Worm (Caenorhabditis elegans) whole organism, L1 larva: ENCODE data around the gene F57G12.1.

Source experiments
- C04F5.9 ChIP-seq: sonication (generic microtip); optimal IDR thresholded peaks from 2 replicates; lab custom pipeline; 2016; ENCODE audit warnings: missing genetic modification characterization, missing compliant biosample characterization
- aly-2 ChIP-seq: fragments of 150-350 bp; optimal IDR thresholded peaks from 2 replicates; lab custom pipeline; 2014; ENCODE audit warnings: missing biosample characterization, missing genetic modification characterization
- ama-1 ChIP-seq: fragments of 150-350 bp; optimal IDR thresholded peaks from 2 replicates; lab custom pipeline; 2014
- blmp-1 ChIP-seq: fragments of 150-350 bp; optimal IDR thresholded peaks from 2 replicates; lab custom pipeline; 2014; ENCODE audit warnings: missing biosample characterization, missing genetic modification characterization
- ceh-8 ChIP-seq: fragments of 200-800 bp; sonication (Bioruptor generic); optimal IDR thresholded peaks from 2 replicates; lab custom pipeline; 2018; ENCODE audit warnings: mild to moderate bottlenecking, missing genetic modification characterization, moderate library complexity, missing compliant biosample characterization
- ceh-88 ChIP-seq: fragments of 200-800 bp; sonication (Bioruptor generic); IDR thresholded peaks from 2 replicates; pipeline ENCODE4 v1.3.6; 2022; ENCODE audit warnings: missing genetic modification characterization, missing compliant biosample characterization
- ceh-90 ChIP-seq: sonication (generic microtip); optimal IDR thresholded peaks from 2 replicates; lab custom pipeline; 2016; ENCODE audit warnings: missing genetic modification characterization, missing compliant biosample characterization
- ces-1 ChIP-seq: fragments of 150-350 bp; optimal IDR thresholded peaks from 2 replicates; lab custom pipeline; 2014; ENCODE audit warnings: missing biosample characterization, missing genetic modification reagents, missing genetic modification characterization
- dpl-1 ChIP-seq, 3 experiments: fragments of 150-350 bp in 2 of 3; sonication (generic microtip) in 1 of 3; optimal IDR thresholded peaks; 2 replicates each; lab custom pipeline; 2014 to 2017; ENCODE audit warnings: missing biosample characterization in 3 of 3, missing genetic modification characterization in 3 of 3, missing genetic modification reagents in 3 of 3
- dsc-1 ChIP-seq: sonication (generic microtip); optimal IDR thresholded peaks from 2 replicates; lab custom pipeline; 2016; ENCODE audit warnings: mild to moderate bottlenecking, missing genetic modification characterization, missing compliant biosample characterization
- egl-27 ChIP-seq, 2 experiments: fragments of 150-350 bp in 1 of 2; sonication (generic microtip); optimal IDR thresholded peaks; 3 replicates each; lab custom pipeline; 2017 to 2018; ENCODE audit warnings: missing biosample characterization in 2 of 2, missing genetic modification characterization in 2 of 2, missing genetic modification reagents in 2 of 2
- fkh-8 ChIP-seq: sonication (generic microtip); optimal IDR thresholded peaks from 2 replicates; lab custom pipeline; 2016; ENCODE audit warnings: mild to moderate bottlenecking, missing genetic modification characterization, missing compliant biosample characterization
- grh-1 ChIP-seq: fragments of 200-800 bp; sonication (Bioruptor generic); IDR thresholded peaks from 2 replicates; pipeline ENCODE4 v1.3.6; 2022; ENCODE audit warnings: missing genetic modification reagents, missing genetic modification characterization, missing compliant biosample characterization
- isw-1 ChIP-seq: fragments of 200-800 bp; sonication (Bioruptor generic); IDR thresholded peaks from 2 replicates; pipeline ENCODE4 v1.3.6; 2022; ENCODE audit warnings: missing genetic modification characterization, missing compliant biosample characterization
- lin-13 ChIP-seq: fragments of 150-350 bp; optimal IDR thresholded peaks from 2 replicates; lab custom pipeline; 2014; ENCODE audit warnings: missing biosample characterization, missing genetic modification reagents, missing genetic modification characterization
- lin-14 ChIP-seq: fragments of 200-800 bp; sonication (Bioruptor generic); optimal IDR thresholded peaks from 2 replicates; lab custom pipeline; 2018; ENCODE audit warnings: mild to moderate bottlenecking, missing genetic modification characterization, moderate library complexity, missing compliant biosample characterization
- lin-39 ChIP-seq: fragments of 150-350 bp; optimal IDR thresholded peaks from 2 replicates; lab custom pipeline; 2014; ENCODE audit warnings: missing biosample characterization, missing genetic modification reagents, missing genetic modification characterization
- lir-3 ChIP-seq: sonication (generic microtip); optimal IDR thresholded peaks from 2 replicates; lab custom pipeline; 2016; ENCODE audit warnings: mild to moderate bottlenecking, missing genetic modification characterization, moderate library complexity, missing compliant biosample characterization; ENCODE audit not compliant: poor library complexity
- lsy-2 ChIP-seq, 2 experiments: fragments of 150-350 bp; optimal IDR thresholded peaks; 2 replicates each; lab custom pipeline; 2014; ENCODE audit warnings: missing biosample characterization in 2 of 2, missing genetic modification characterization in 2 of 2
- mef-2 ChIP-seq: fragments of 150-350 bp; optimal IDR thresholded peaks from 2 replicates; lab custom pipeline; 2014; ENCODE audit warnings: missing biosample characterization, missing genetic modification characterization
- mep-1 ChIP-seq: fragments of 150-350 bp; optimal IDR thresholded peaks from 2 replicates; lab custom pipeline; 2014; ENCODE audit warnings: missing biosample characterization, missing genetic modification characterization
- nhr-19 ChIP-seq: fragments of 200-800 bp; sonication (Bioruptor generic); conservative IDR thresholded peaks from 2 replicates; pipeline ENCODE4 v1.3.6; 2022; ENCODE audit warnings: missing genetic modification characterization, missing compliant biosample characterization
- nhr-20 ChIP-seq: sonication (generic microtip); optimal IDR thresholded peaks from 2 replicates; lab custom pipeline; 2016; ENCODE audit warnings: mild to moderate bottlenecking, missing genetic modification characterization, missing compliant biosample characterization
- nhr-237 ChIP-seq: fragments of 150-350 bp; optimal IDR thresholded peaks from 2 replicates; lab custom pipeline; 2014; ENCODE audit warnings: missing biosample characterization, missing genetic modification characterization
- nhr-28 ChIP-seq: fragments of 150-350 bp; optimal IDR thresholded peaks from 2 replicates; lab custom pipeline; 2014; ENCODE audit warnings: missing biosample characterization, missing genetic modification characterization
- nhr-71 ChIP-seq: sonication (generic microtip); optimal IDR thresholded peaks from 2 replicates; lab custom pipeline; 2016; ENCODE audit warnings: mild to moderate bottlenecking, missing genetic modification characterization, moderate library complexity, missing compliant biosample characterization
- nhr-76 ChIP-seq: sonication (generic microtip); optimal IDR thresholded peaks from 2 replicates; lab custom pipeline; 2017; ENCODE audit warnings: missing biosample characterization, missing genetic modification characterization
- nhr-84 ChIP-seq: sonication (generic microtip); optimal IDR thresholded peaks from 2 replicates; lab custom pipeline; 2017; ENCODE audit warnings: missing biosample characterization, missing genetic modification characterization
- nhr-85 ChIP-seq: sonication (generic microtip); peaks from one replicate; lab custom pipeline; 2016; ENCODE audit warnings: missing genetic modification characterization, inconsistent platforms, missing compliant biosample characterization
- pqm-1 ChIP-seq: sonication (generic microtip); optimal IDR thresholded peaks from 3 replicates; lab custom pipeline; 2017; ENCODE audit warnings: missing biosample characterization, missing genetic modification characterization
- snpc-4 ChIP-seq: fragments of 150-350 bp; optimal IDR thresholded peaks from 2 replicates; lab custom pipeline; 2014; ENCODE audit warnings: missing biosample characterization, missing genetic modification characterization
- snu-23 ChIP-seq: sonication (generic microtip); optimal IDR thresholded peaks from 2 replicates; lab custom pipeline; 2016; ENCODE audit warnings: missing genetic modification characterization, missing compliant biosample characterization
- sox-4 ChIP-seq: sonication (generic microtip); optimal IDR thresholded peaks from 2 replicates; lab custom pipeline; 2016; ENCODE audit warnings: missing genetic modification characterization, missing compliant biosample characterization
- sptf-1 ChIP-seq: fragments of 150-350 bp; optimal IDR thresholded peaks from 2 replicates; lab custom pipeline; 2014; ENCODE audit warnings: missing biosample characterization, missing genetic modification characterization
- sup-37 ChIP-seq: fragments of 200-800 bp; sonication (Bioruptor generic); optimal IDR thresholded peaks from 2 replicates; lab custom pipeline; 2018; ENCODE audit warnings: mild to moderate bottlenecking, missing genetic modification characterization, missing compliant biosample characterization
- swsn-7 ChIP-seq: sonication (generic microtip); optimal IDR thresholded peaks from 2 replicates; lab custom pipeline; 2016; ENCODE audit warnings: missing genetic modification characterization, missing compliant biosample characterization
- tlp-1 ChIP-seq: fragments of 150-350 bp; optimal IDR thresholded peaks from 2 replicates; lab custom pipeline; 2014; ENCODE audit warnings: missing biosample characterization, missing genetic modification characterization
- unc-130 ChIP-seq: fragments of 150-350 bp; optimal IDR thresholded peaks from 2 replicates; lab custom pipeline; 2017; ENCODE audit warnings: missing biosample characterization, missing genetic modification characterization, inconsistent platforms
- unc-62 ChIP-seq: fragments of 150-350 bp; optimal IDR thresholded peaks from 2 replicates; lab custom pipeline; 2014; ENCODE audit warnings: missing biosample characterization, missing genetic modification reagents, missing genetic modification characterization
- unc-98 ChIP-seq: fragments of 200-800 bp; sonication (Bioruptor generic); IDR thresholded peaks from 2 replicates; pipeline ENCODE4 v1.3.6; 2022; ENCODE audit warnings: missing genetic modification characterization, missing compliant biosample characterization
- vab-15 ChIP-seq: sonication (generic microtip); optimal IDR thresholded peaks from 2 replicates; lab custom pipeline; 2017; ENCODE audit warnings: missing genotype, mild to moderate bottlenecking, missing genetic modification characterization, missing compliant biosample characterization
- zag-1 ChIP-seq: fragments of 150-350 bp; optimal IDR thresholded peaks from 2 replicates; lab custom pipeline; 2014; ENCODE audit warnings: missing biosample characterization, missing genetic modification characterization
- ztf-11 ChIP-seq, 2 experiments: sonication (generic microtip); optimal IDR thresholded peaks; 2 replicates each; lab custom pipeline; 2016 to 2017; ENCODE audit warnings: missing genetic modification characterization in 2 of 2, missing biosample characterization in 1 of 2, missing compliant biosample characterization in 1 of 2

F57G12.1 gene

DNA sequence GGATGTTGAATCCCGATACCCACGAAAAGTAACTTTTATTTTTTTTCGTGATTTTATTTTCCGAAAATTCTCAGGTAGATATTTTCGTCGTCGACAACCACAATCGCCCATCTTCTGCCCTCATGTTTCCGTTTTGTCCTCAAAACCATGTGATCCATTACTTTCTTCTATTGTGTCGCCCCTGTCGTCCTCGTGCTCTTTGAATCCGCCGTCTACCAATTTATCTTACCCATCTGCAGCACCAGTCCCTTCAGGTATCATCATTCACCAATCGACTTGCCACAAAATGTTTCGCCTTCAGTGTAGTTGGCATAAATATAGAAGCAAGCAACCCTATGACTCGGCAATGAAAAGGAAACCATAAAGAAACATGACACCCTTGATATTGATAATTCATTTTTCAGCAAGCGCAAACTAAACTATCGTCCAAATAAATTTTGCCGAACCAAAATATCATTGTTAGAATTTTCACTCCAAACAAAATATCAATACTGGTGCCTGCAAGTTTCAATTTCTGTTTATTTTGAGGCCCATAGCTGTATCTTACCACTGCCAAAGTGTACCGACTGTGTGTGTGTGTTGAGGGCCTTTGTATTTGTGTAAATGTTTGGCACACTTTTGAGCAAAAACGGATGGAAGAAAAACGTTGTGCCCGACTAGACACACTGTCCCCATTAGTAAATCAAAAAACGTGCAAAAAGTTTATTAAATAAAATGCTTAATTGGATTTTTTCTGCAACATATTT is 3.7 kb downstream of the F57G12.1 start (continued):
- TF ChIP-seq mef-2 (tag; lab: Kevin White, UChicago) (no peak), nhr-76 (tag; lab: Kevin White, UChicago) (no peak), nhr-84 (tag; lab: Kevin White, UChicago) (no peak), fkh-8 (no peak), tlp-1 (tag; lab: Kevin White, UChicago) (no peak), unc-62 (GFP tag; lab: Kevin White, UChicago) (no peak), swsn-7 (no peak), snu-23 (GFP tag; lab: Kevin White, UChicago) (peak; percentile 47), zag-1 (no peak), dpl-1 (GFP tag; optimal IDR thresholded peaks at IDR 0.05; lab: Kevin White, UChicago) (no peak), lin-13 (GFP tag; lab: Kevin White, UChicago) (no peak), egl-27 (tag; optimal IDR thresholded peaks at IDR 0.05; lab: Kevin White, UChicago) (no peak), nhr-20 (tag; lab: Kevin White, UChicago) (peak; percentile 80), sptf-1 (tag; lab: Kevin White, UChicago) (no peak), ztf-11 (tag; optimal IDR thresholded peaks at IDR 0.05; lab: Kevin White, UChicago) (peak in 1 of 2 experiments; percentile 55), dsc-1 (tag; lab: Kevin White, UChicago) (no peak), aly-2 (tag; lab: Kevin White, UChicago) (no peak), nhr-71 (tag; lab: Kevin White, UChicago) (peak; percentile 55), isw-1 (GFP tag; lab: Robert Waterston, UW) (no peak), sup-37 (GFP tag; lab: Kevin White, UChicago) (no peak)

- TF ChIP-seq mep-1 (tag; lab: Kevin White, UChicago) (no peak), ceh-8 (GFP tag; lab: Kevin White, UChicago) (no peak), nhr-20 (tag; lab: Kevin White, UChicago) (no peak), unc-130 (tag; lab: Kevin White, UChicago) (no peak), sup-37 (GFP tag; lab: Kevin White, UChicago) (no peak), dsc-1 (tag; lab: Kevin White, UChicago) (peak; percentile 30)
- TF ChIP-seq, all 84 proteins: peak for 1
These were observed 6.5 kb downstream of the F57G12.1 start for ce11 chrX:12164943-12165342.

DNA sequence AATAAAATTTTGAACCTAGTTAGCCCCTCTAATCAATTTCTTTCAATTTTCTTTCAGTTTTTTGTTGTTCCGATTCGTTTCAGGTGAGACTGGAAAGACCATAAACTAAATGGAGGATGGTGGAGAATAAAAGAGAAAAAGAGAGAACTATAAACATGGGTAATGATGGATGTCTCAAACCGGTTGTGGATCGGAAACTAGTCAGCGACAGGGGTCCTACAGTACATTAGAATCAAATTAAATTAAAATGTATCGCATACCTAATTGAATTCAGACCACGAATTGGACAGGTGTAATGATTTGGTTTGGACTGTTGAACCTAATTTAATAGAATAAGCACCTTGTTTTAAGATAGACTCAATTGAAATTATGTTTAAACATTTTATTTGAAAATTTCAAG is 7.4 kb downstream of the F57G12.1 start:
- TF ChIP-seq ceh-90 (tag; lab: Kevin White, UChicago) = no peak
- TF ChIP-seq vab-15 = no peak
- TF ChIP-seq pqm-1 (tag; lab: Kevin White, UChicago) = no peak
- TF ChIP-seq sox-4 (tag; lab: Kevin White, UChicago) = no peak
- no peak for TF ChIP-seq ama-1
- TF ChIP-seq unc-98 (GFP tag; lab: Robert Waterston, UW) = no peak
- TF ChIP-seq aly-2 (tag; lab: Kevin White, UChicago) = no peak
- TF ChIP-seq lsy-2 (tag; optimal IDR thresholded peaks at IDR 0.05; lab: Kevin White, UChicago) = peak in 1 of 2 experiments; percentile 22
- peak; percentile 25 for TF ChIP-seq lin-14
- TF ChIP-seq C04F5.9 (tag; lab: Kevin White, UChicago) = no peak
- TF ChIP-seq blmp-1 (tag; lab: Kevin White, UChicago) = peak; percentile 15
- TF ChIP-seq ces-1 = no peak
- no peak for TF ChIP-seq ceh-88
- no peak for TF ChIP-seq egl-27 (tag; optimal IDR thresholded peaks at IDR 0.05; lab: Kevin White, UChicago)
- no peak for TF ChIP-seq nhr-28 (tag; lab: Kevin White, UChicago)
- TF ChIP-seq nhr-237 (tag; lab: Kevin White, UChicago) = no peak
- TF ChIP-seq nhr-19 = no peak
- TF ChIP-seq nhr-76 (tag; lab: Kevin White, UChicago) = no peak
- TF ChIP-seq grh-1 (GFP tag; lab: Robert Waterston, UW) = peak; percentile 87
- TF ChIP-seq nhr-85 = peak; percentile 86
- TF ChIP-seq tlp-1 (tag; lab: Kevin White, UChicago) = no peak
- no peak for TF ChIP-seq lir-3 (tag; lab: Kevin White, UChicago)
- TF ChIP-seq mep-1 (tag; lab: Kevin White, UChicago) = no peak
- no peak for TF ChIP-seq unc-62 (GFP tag; lab: Kevin White, UChicago)
- TF ChIP-seq snpc-4 (tag; lab: Kevin White, UChicago) = no peak
- no peak for TF ChIP-seq lin-39 (tag; lab: Kevin White, UChicago)
